Worm (Caenorhabditis elegans) whole organism, L2 larva: ENCODE measurements around the gene ZK1248.11.

Source experiments
- mdl-1 ChIP-seq, 2 experiments: fragments of 150-350 bp in 1 of 2; sonication (generic microtip) in 1 of 2; optimal IDR thresholded peaks; 2 replicates each; lab custom pipeline; 2017; ENCODE audit warnings: missing biosample characterization in 2 of 2, missing genetic modification characterization in 2 of 2
- nhr-11 ChIP-seq: fragments of 150-350 bp; optimal IDR thresholded peaks from 2 replicates; lab custom pipeline; 2014; ENCODE audit warnings: missing biosample characterization, missing genetic modification characterization
- nhr-237 ChIP-seq: fragments of 150-350 bp; optimal IDR thresholded peaks from 2 replicates; lab custom pipeline; 2014; ENCODE audit warnings: missing biosample characterization, missing genetic modification characterization
- snpc-4 ChIP-seq: fragments of 150-350 bp; optimal IDR thresholded peaks from 2 replicates; lab custom pipeline; 2014; ENCODE audit warnings: missing biosample characterization, missing genetic modification characterization
- ztf-11 ChIP-seq: sonication (generic microtip); optimal IDR thresholded peaks from 2 replicates; lab custom pipeline; 2017; ENCODE audit warnings: missing biosample characterization, missing genetic modification characterization

- TF ChIP-seq snpc-4 (no peak), nhr-11 (tag; lab: Kevin White, UChicago) (no peak), ztf-11 (no peak), nhr-237 (no peak), mdl-1 (tag; optimal IDR thresholded peaks at IDR 0.05; lab: Kevin White, UChicago) (no peak)
Observed at ce11 chrII:5876053-5876452, 47.7 kb upstream of the ZK1248.11 start, which contains the start of gene F55C12.6.
